Fruit fly (Drosophila melanogaster) whole organism, embryonic: Measurements from ENCODE around the gene CG5196.

Source experiments
- CG10543 ChIP-seq: fragments of 200-800 bp; sonication (Bioruptor generic); optimal IDR thresholded peaks from 3 replicates; lab custom pipeline; 2017; ENCODE audit warnings: missing biosample characterization, mild to moderate bottlenecking, missing genetic modification characterization, moderate library complexity
- CG11247 ChIP-seq: fragments of 200-800 bp; sonication (Bioruptor generic); IDR thresholded peaks from 2 replicates; pipeline ENCODE4 v1.3.6; 2022; ENCODE audit warnings: missing biosample characterization, missing genetic modification characterization
- CG14710 ChIP-seq: fragments of 200-800 bp; sonication (Bioruptor generic); optimal IDR thresholded peaks from 3 replicates; lab custom pipeline; 2019; ENCODE audit warnings: missing biosample characterization, mild to moderate bottlenecking, missing genetic modification characterization, moderate library complexity
- CG1603 ChIP-seq: fragments of 200-800 bp; sonication (Bioruptor generic); optimal IDR thresholded peaks from 2 replicates; lab custom pipeline; 2019; ENCODE audit warnings: missing biosample characterization, mild to moderate bottlenecking, missing genetic modification characterization, moderate library complexity
- CG16813 ChIP-seq: fragments of 200-800 bp; sonication (Bioruptor generic); IDR thresholded peaks from 3 replicates; pipeline ENCODE4 v1.3.6; 2022; ENCODE audit warnings: missing biosample characterization, missing genetic modification characterization; ENCODE audit not compliant: partially characterized antibody
- CG17361 ChIP-seq: fragments of 200-800 bp; sonication (Bioruptor generic); IDR thresholded peaks from 3 replicates; pipeline ENCODE4 v1.3.6; 2022; ENCODE audit warnings: missing biosample characterization, missing genetic modification characterization
- CG2116 ChIP-seq: fragments of 200-800 bp; sonication (Bioruptor generic); optimal IDR thresholded peaks from 3 replicates; lab custom pipeline; 2018; ENCODE audit warnings: missing biosample characterization, mild to moderate bottlenecking, missing genetic modification characterization
- CG2120 ChIP-seq: fragments of 200-800 bp; sonication (Bioruptor generic); optimal IDR thresholded peaks from 3 replicates; lab custom pipeline; 2016; ENCODE audit warnings: missing biosample characterization, missing genetic modification characterization
- CG34376 ChIP-seq: fragments of 200-800 bp; sonication (Bioruptor generic); optimal IDR thresholded peaks from 2 replicates; lab custom pipeline; 2018; ENCODE audit warnings: missing biosample characterization, mild to moderate bottlenecking, missing genetic modification characterization
- CG3995 ChIP-seq: fragments of 200-800 bp; sonication (Bioruptor generic); optimal IDR thresholded peaks from 3 replicates; lab custom pipeline; 2016; ENCODE audit warnings: missing biosample characterization, missing genetic modification characterization
- CG4424 ChIP-seq: fragments of 200-800 bp; sonication (Bioruptor generic); optimal IDR thresholded peaks from 3 replicates; lab custom pipeline; 2016; ENCODE audit warnings: missing biosample characterization, missing genetic modification characterization
- CG6791 ChIP-seq: fragments of 200-800 bp; sonication (Bioruptor generic); IDR thresholded peaks from 3 replicates; pipeline ENCODE4 v1.3.6; 2022; ENCODE audit warnings: missing biosample characterization, missing genetic modification characterization; ENCODE audit not compliant: partially characterized antibody
- CG7372 ChIP-seq: fragments of 200-800 bp; sonication (Bioruptor generic); IDR thresholded peaks from 2 replicates; pipeline ENCODE4 v1.3.6; 2022; ENCODE audit warnings: missing biosample characterization, missing genetic modification characterization
- CG8478 ChIP-seq: fragments of >200 bp; optimal IDR thresholded peaks from 2 replicates; lab custom pipeline; 2018
- Camta ChIP-seq: fragments of 200-800 bp; sonication (Bioruptor generic); optimal IDR thresholded peaks from 2 replicates; lab custom pipeline; 2016; ENCODE audit warnings: missing biosample characterization, missing genetic modification characterization
- Dll ChIP-seq: fragments of 200-800 bp; sonication (Bioruptor generic); IDR thresholded peaks from 4 replicates; pipeline ENCODE4 v1.3.6; 2022; ENCODE audit warnings: missing biosample characterization, missing genetic modification characterization; ENCODE audit not compliant: partially characterized antibody
- Elba2 ChIP-seq: fragments of 200-800 bp; sonication (Bioruptor generic); optimal IDR thresholded peaks from 3 replicates; lab custom pipeline; 2016; ENCODE audit warnings: missing biosample characterization, missing genetic modification characterization
- Ets65A ChIP-seq: fragments of 200-800 bp; sonication (Bioruptor generic); peaks from one replicate; lab custom pipeline; 2016; ENCODE audit warnings: missing biosample characterization, missing genetic modification characterization
- Ets97D ChIP-seq: fragments of 200-800 bp; sonication (Bioruptor generic); optimal IDR thresholded peaks from 3 replicates; lab custom pipeline; 2016; ENCODE audit warnings: missing biosample characterization, missing genetic modification characterization
- Fer1 ChIP-seq: fragments of 200-800 bp; sonication (Bioruptor generic); optimal IDR thresholded peaks from 2 replicates; lab custom pipeline; 2017; ENCODE audit warnings: missing biosample characterization, mild to moderate bottlenecking, missing genetic modification characterization
- HLHmδ ChIP-seq: fragments of 200-800 bp; sonication (Bioruptor generic); optimal IDR thresholded peaks from 2 replicates; lab custom pipeline; 2018; ENCODE audit warnings: missing biosample characterization, mild to moderate bottlenecking, missing genetic modification characterization, moderate library complexity
- HmgZ ChIP-seq: fragments of 200-800 bp; sonication (Bioruptor generic); optimal IDR thresholded peaks from 2 replicates; lab custom pipeline; 2018; ENCODE audit warnings: missing biosample characterization, mild to moderate bottlenecking, missing genetic modification characterization
- Hmr ChIP-seq: fragments of 200-800 bp; sonication (Bioruptor generic); optimal IDR thresholded peaks from 3 replicates; lab custom pipeline; 2017; ENCODE audit warnings: mild to moderate bottlenecking, missing biosample characterization, missing genetic modification reagents, missing genetic modification characterization
- Lhr ChIP-seq: fragments of 200-800 bp; sonication (Bioruptor generic); optimal IDR thresholded peaks from 3 replicates; lab custom pipeline; 2017; ENCODE audit warnings: mild to moderate bottlenecking, missing biosample characterization, missing genetic modification reagents, missing genetic modification characterization
- Med ChIP-seq: fragments of 200-800 bp; sonication (Bioruptor generic); peaks from one replicate; lab custom pipeline; 2016; ENCODE audit warnings: missing biosample characterization, missing genetic modification characterization, mild to moderate bottlenecking, inconsistent platforms, moderate library complexity
- Meics ChIP-seq: fragments of 200-800 bp; sonication (Bioruptor generic); optimal IDR thresholded peaks from 2 replicates; lab custom pipeline; 2017; ENCODE audit warnings: missing biosample characterization, mild to moderate bottlenecking, missing genetic modification characterization
- NC2α ChIP-seq: fragments of 200-800 bp; sonication (Bioruptor generic); optimal IDR thresholded peaks from 2 replicates; lab custom pipeline; 2016; ENCODE audit warnings: missing biosample characterization, missing genetic modification characterization
- Sry-δ ChIP-seq: fragments of 200-800 bp; sonication (Bioruptor generic); optimal IDR thresholded peaks from 2 replicates; lab custom pipeline; 2016; ENCODE audit warnings: missing biosample characterization, missing genetic modification characterization
- YL-1 ChIP-seq: fragments of 200-800 bp; sonication (Bioruptor generic); optimal IDR thresholded peaks from 3 replicates; lab custom pipeline; 2017; ENCODE audit warnings: missing biosample characterization, mild to moderate bottlenecking, missing genetic modification characterization
- amos ChIP-seq: fragments of 200-800 bp; sonication (Bioruptor generic); IDR thresholded peaks from 2 replicates; pipeline ENCODE4 v1.3.6; 2022; ENCODE audit warnings: missing biosample characterization, missing genetic modification characterization; ENCODE audit not compliant: partially characterized antibody
- aop ChIP-seq: fragments of 200-800 bp; sonication (Bioruptor generic); IDR thresholded peaks from 2 replicates; pipeline ENCODE4 v1.3.6; 2022; ENCODE audit warnings: missing biosample characterization, missing genetic modification characterization
- ap ChIP-seq: fragments of 200-800 bp; sonication (Bioruptor generic); IDR thresholded peaks from 2 replicates; pipeline ENCODE4 v1.3.6; 2022; ENCODE audit warnings: missing biosample characterization, missing genetic modification characterization
- ase ChIP-seq: fragments of 200-800 bp; sonication (Bioruptor generic); IDR thresholded peaks from 3 replicates; pipeline ENCODE4 v1.3.6; 2022; ENCODE audit warnings: missing biosample characterization, missing genetic modification characterization
- ash1 ChIP-seq: fragments of 200-800 bp; sonication (Bioruptor generic); optimal IDR thresholded peaks from 2 replicates; lab custom pipeline; 2018; ENCODE audit warnings: missing biosample characterization, mild to moderate bottlenecking, missing genetic modification characterization
- ci ChIP-seq: fragments of 200-800 bp; sonication (Bioruptor generic); IDR thresholded peaks from 3 replicates; pipeline ENCODE4 v1.3.6; 2022; ENCODE audit warnings: missing biosample characterization, missing genetic modification characterization
- dm ChIP-seq: fragments of 200-800 bp; sonication (Bioruptor generic); optimal IDR thresholded peaks from 3 replicates; lab custom pipeline; 2016; ENCODE audit warnings: missing biosample characterization, missing genetic modification characterization
- en ChIP-seq: fragments of 200-800 bp; sonication (Bioruptor generic); optimal IDR thresholded peaks from 2 replicates; lab custom pipeline; 2016; ENCODE audit warnings: missing biosample characterization, missing genetic modification characterization
- gce ChIP-seq: fragments of 200-800 bp; sonication (Bioruptor generic); IDR thresholded peaks from 3 replicates; pipeline ENCODE4 v1.3.6; 2022; ENCODE audit warnings: missing biosample characterization, missing genetic modification characterization
- insv ChIP-seq, 2 experiments: fragments of 200-800 bp; sonication (Bioruptor generic); optimal IDR thresholded peaks; 3 replicates each; lab custom pipeline; 2016 to 2018; ENCODE audit warnings: missing biosample characterization in 2 of 2, missing genetic modification characterization in 2 of 2
- inv ChIP-seq: fragments of 200-800 bp; sonication (Bioruptor generic); IDR thresholded peaks from 2 replicates; pipeline ENCODE4 v1.3.6; 2022; ENCODE audit warnings: missing biosample characterization, missing genetic modification characterization; ENCODE audit not compliant: partially characterized antibody
- mirr ChIP-seq: fragments of 200-800 bp; sonication (Bioruptor generic); optimal IDR thresholded peaks from 3 replicates; lab custom pipeline; 2018; ENCODE audit warnings: missing biosample characterization, mild to moderate bottlenecking, missing genetic modification characterization
- nmo ChIP-seq: fragments of 200-800 bp; sonication (Bioruptor generic); optimal IDR thresholded peaks from 2 replicates; lab custom pipeline; 2018; ENCODE audit warnings: missing biosample characterization, mild to moderate bottlenecking, missing genetic modification characterization, moderate library complexity
- prd ChIP-seq, 3 experiments: fragments of >200 bp in 2 of 3; fragments of 200-800 bp in 1 of 3; sonication (Bioruptor generic) in 1 of 3; optimal IDR thresholded peaks in 2 of 3; IDR thresholded peaks in 1 of 3; 2 replicates in 2 of 3; 3 replicates in 1 of 3; pipeline versions ENCODE4 v1.3.6 to Lab custom; 2017 to 2022; ENCODE audit warnings: missing biosample characterization in 1 of 3, missing genetic modification characterization in 1 of 3
- row ChIP-seq: fragments of 200-800 bp; sonication (Bioruptor generic); IDR thresholded peaks from 3 replicates; pipeline ENCODE4 v1.3.6; 2022; ENCODE audit warnings: missing biosample characterization, missing genetic modification characterization
- shn ChIP-seq: fragments of 200-800 bp; sonication (Bioruptor generic); optimal IDR thresholded peaks from 3 replicates; lab custom pipeline; 2016; ENCODE audit warnings: missing biosample characterization, missing genetic modification characterization
- ttk ChIP-seq: fragments of 200-800 bp; sonication (Bioruptor generic); IDR thresholded peaks from 2 replicates; pipeline ENCODE4 v2.1.2; 2022; ENCODE audit warnings: missing biosample characterization, missing genetic modification characterization
- zen ChIP-seq: fragments of 200-800 bp; sonication (Bioruptor generic); optimal IDR thresholded peaks from 3 replicates; lab custom pipeline; 2018; ENCODE audit warnings: missing biosample characterization, mild to moderate bottlenecking, missing genetic modification characterization, moderate library complexity
- zfh1 ChIP-seq: fragments of 200-800 bp; sonication (Bioruptor generic); IDR thresholded peaks from 3 replicates; pipeline ENCODE4 v1.3.6; 2022; ENCODE audit warnings: missing biosample characterization, missing genetic modification characterization

CG5196 gene

DNA sequence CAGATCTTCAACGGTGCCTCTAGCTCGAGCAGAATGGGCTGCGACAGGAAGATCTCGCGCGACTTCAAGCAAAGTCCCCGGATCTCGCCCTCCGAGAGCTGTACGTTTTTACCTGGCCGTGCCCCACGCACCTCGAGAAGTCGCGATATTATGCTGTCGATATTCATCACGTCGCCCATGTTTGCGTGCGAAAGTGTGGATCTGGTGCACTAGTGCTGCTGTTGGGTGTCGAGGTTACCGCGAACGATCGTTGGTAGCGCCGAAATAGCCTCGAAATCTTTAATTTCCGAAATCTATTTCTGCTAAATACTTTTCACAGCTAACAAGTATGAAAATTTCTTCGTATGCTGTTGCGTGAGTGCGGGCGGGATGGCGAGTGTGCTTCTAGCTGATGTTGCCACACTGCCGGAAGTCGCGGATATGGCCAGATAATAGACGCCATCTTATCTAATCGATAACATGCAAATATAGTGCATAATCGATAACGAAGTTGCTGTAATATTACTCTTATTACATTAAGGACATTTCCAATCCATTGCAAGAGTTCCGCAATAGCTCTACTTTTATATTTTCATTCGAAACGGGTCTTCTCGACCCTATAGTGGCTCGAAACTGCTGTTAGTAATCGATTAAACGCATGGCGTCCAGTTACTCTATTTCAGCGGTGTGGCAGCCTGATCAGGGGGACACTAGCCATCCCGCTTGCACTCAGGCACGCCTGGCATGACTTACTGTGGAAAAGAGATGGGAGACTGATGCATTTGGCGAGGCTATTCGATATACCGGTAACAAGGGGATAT, 17.6 kb downstream of the CG5196 start, which contains the start of gene Pp1-87B (continued):
- TF ChIP-seq Dll (0 out of 4 replicates have a peak, but pooled peaks have one; percentile 23), CG34376 (GFP tag; lab: Kevin White, UChicago) (peak; percentile 9), prd (optimal IDR thresholded peaks at IDR 0.05; lab: Kevin White, UChicago) (no peak), prd (GFP tag; IDR thresholded peaks at IDR 0.05; lab: Robert Waterston, UW) (peak; percentile 22; the same call in 1 of the 3 replicates), en (GFP tag; lab: Kevin White, UChicago) (no peak), insv (GFP tag; optimal IDR thresholded peaks at IDR 0.05; lab: Kevin White, UChicago) (peak; percentile 88 to 99), YL-1 (GFP tag; lab: Kevin White, UChicago) (peak; percentile 86), nmo (GFP tag; lab: Kevin White, UChicago) (peak; percentile 72), ttk (GFP tag; lab: Robert Waterston, UW) (no peak), NC2α (GFP tag; lab: Kevin White, UChicago) (no peak), Ets65A (peak; percentile 89), CG8478 (lab: Kevin White, UChicago) (peak; percentile 97), ase (GFP tag; lab: Robert Waterston, UW) (no peak), inv (GFP tag; lab: Robert Waterston, UW) (peak; percentile 25; the same call in 1 of the 2 replicates), CG14710 (tag; lab: Kevin White, UChicago) (peak; percentile 76), zen (tag; lab: Kevin White, UChicago) (peak; percentile 38), Ets97D (GFP tag; lab: Kevin White, UChicago) (peak; percentile 94), CG1603 (peak; percentile 19), HLHmδ (GFP tag; lab: Kevin White, UChicago) (peak; percentile 61), Elba2 (GFP tag; lab: Kevin White, UChicago) (peak; percentile 98), CG2120 (GFP tag; lab: Kevin White, UChicago) (peak; percentile 7), Sry-δ (GFP tag; lab: Kevin White, UChicago) (peak; percentile 75), mirr (GFP tag; lab: Kevin White, UChicago) (peak; percentile 2), Hmr (GFP tag; lab: Kevin White, UChicago) (peak; percentile 32), Meics (GFP tag; lab: Kevin White, UChicago) (peak; percentile 56), ap (GFP tag; lab: Robert Waterston, UW) (no peak), shn (GFP tag; lab: Kevin White, UChicago) (peak; percentile 26), Camta (GFP tag; lab: Kevin White, UChicago) (peak; percentile 13), Lhr (GFP tag; lab: Kevin White, UChicago) (peak; percentile 85), HmgZ (tag; lab: Kevin White, UChicago) (peak; percentile 37), dm (peak; percentile 89), Fer1 (GFP tag; lab: Kevin White, UChicago) (peak; percentile 14), zfh1 (GFP tag; lab: Robert Waterston, UW) (no peak), CG6791 (GFP tag; lab: Robert Waterston, UW) (peak; percentile 55; the same call in 2 of the 3 replicates), CG11247 (GFP tag; lab: Robert Waterston, UW) (no peak), CG16813 (GFP tag; lab: Robert Waterston, UW) (peak; percentile 55; the same call in 1 of the 3 replicates), ash1 (GFP tag; lab: Kevin White, UChicago) (no peak), amos (GFP tag; lab: Robert Waterston, UW) (peak; percentile 25; the same call in 1 of the 2 replicates), CG2116 (GFP tag; lab: Kevin White, UChicago) (peak; percentile 66), CG3995 (GFP tag; lab: Kevin White, UChicago) (peak; percentile 38), CG7372 (no peak), Med (GFP tag; lab: Kevin White, UChicago) (peak; percentile 76), row (GFP tag; lab: Robert Waterston, UW) (0 out of 3 replicates have a peak, but pooled peaks have one; percentile 10), aop (GFP tag; lab: Robert Waterston, UW) (no peak), ci (GFP tag; lab: Robert Waterston, UW) (0 out of 3 replicates have a peak, but pooled peaks have one; percentile 5), CG4424 (GFP tag; lab: Kevin White, UChicago) (peak; percentile 8), CG17361 (peak; percentile 80), gce (GFP tag; lab: Robert Waterston, UW) (no peak), CG10543 (GFP tag; lab: Kevin White, UChicago) (peak; percentile 53)
